Worm (Caenorhabditis elegans): ENCODE results near the gene ife-1.
A peak's percentile ranks its signal among the peaks of the same experiment; 100 is the strongest.

Gene ife-1

DNA sequence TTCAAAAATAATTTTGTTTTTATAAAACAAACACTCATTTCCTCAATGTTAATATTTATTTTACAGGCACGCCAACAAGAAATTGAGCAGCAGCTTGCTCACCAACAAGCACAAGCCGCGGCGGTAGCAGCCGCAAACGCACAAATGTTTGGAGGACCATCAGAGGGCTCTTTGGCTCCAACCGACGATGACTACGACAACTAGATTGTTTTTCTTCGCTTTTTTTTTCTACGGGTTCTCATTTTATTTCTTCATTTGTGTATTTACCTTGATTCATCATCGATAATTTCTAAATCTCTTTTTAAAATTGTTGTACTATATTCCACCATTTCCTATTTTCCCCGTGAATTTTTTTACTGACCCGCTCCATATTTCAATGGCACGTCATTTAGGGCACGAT lies at the start of gene ife-1:
Gene ife-1 (plus strand): TSS at position 301 of the 400 bp plus-strand sequence.
- TF ChIP-seq dao-5 (tag; optimal IDR thresholded peaks at IDR 0.05), result no peak
- no peak for TF ChIP-seq him-1 (tag; optimal IDR thresholded peaks at IDR 0.05)
- TF ChIP-seq W03F9.2 (tag; optimal IDR thresholded peaks at IDR 0.05), result no peak

DNA sequence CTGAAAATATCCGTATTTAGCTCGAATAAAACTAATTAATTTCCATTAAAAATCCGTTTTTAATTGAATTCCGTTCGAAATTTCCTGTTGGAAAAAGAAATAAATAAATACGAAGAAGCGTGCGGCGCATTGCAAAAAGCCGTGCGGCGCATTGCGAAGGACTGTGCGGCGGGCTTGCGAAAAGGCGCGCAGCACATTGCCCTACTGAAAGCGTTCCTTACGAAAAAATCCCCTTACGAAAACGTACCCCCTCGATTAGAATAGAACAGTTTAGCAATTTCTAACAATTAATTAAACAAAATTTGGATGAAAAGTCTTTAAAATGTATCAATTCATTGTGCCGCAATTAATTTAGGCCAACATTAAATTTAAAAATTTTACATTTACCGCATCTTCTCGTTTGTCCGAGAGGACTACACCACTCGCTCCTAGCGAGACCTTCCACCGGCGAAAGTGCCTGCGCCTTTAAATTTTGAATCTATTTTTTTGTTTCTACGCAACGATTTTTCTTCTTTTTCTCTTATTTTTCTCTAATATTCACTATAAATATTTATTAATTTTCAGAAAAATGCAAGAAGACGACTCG lies 46.8 kb upstream of the ife-1 start, which contains the start of gene npp-18:
Gene npp-18 (plus strand): TSS at position 565 of the 586 bp plus-strand sequence.
- TF ChIP-seq W03F9.2 (tag; optimal IDR thresholded peaks at IDR 0.05), result peak; percentile 43

DNA sequence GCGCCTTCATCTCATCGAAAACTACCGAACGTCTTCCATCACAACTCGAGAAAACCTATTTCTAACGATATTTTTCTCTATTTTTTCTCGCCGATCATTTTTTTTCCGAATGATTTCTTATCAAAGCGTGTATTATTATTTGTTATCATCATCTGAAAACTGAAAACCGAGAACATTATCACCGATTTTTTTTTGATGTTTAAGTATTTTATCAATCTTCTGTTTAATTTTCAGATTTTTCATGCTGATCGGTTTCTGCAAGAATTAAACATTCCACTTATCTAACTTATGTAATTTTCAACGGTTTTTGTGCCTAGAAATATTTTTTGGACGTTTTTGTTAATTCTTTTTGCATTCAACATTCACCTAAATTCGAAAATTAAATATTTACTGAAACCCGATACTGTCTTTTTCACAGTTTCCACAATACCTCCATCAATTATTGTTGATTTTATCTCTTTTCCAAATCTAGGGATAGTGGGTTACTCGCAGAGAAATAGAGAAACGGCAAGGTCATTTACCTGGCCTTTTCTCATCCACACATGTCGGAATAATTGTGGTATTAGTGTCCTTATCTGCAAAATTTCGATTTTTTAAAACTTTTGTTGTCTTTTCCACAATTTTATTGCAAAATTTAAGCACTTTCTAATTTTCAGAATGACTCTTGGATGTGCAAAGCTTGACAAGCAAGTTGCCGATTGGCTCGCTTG lies 44.3 kb upstream of the ife-1 start, which contains the start of gene pgm-2:
Gene pgm-2 (plus strand): TSS at position 657 of the 710 bp plus-strand sequence.
- TF ChIP-seq W03F9.2 (tag; optimal IDR thresholded peaks at IDR 0.05), result no peak
- no peak for TF ChIP-seq him-1 (tag; optimal IDR thresholded peaks at IDR 0.05)
- no peak for TF ChIP-seq dao-5 (tag; optimal IDR thresholded peaks at IDR 0.05)

DNA sequence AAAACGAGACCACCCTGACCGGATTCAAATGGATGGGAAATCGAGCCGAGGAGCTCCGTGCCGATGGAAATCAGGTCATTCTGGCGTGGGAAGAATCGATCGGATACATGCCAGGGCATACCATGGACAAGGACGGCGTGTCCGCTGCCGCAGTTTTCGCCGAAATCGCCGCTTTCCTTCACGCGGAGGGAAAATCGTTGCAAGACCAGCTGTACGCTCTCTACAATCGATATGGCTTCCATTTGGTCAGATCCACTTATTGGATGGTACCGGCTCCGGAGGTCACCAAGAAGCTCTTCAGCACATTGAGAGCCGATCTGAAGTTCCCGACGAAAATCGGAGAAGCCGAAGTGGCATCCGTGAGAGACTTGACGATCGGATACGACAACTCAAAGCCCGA lies 41.2 kb upstream of the ife-1 start:
- TF ChIP-seq him-1 (tag; optimal IDR thresholded peaks at IDR 0.05) (no peak), dao-5 (tag; optimal IDR thresholded peaks at IDR 0.05) (no peak), W03F9.2 (tag; optimal IDR thresholded peaks at IDR 0.05) (no peak)

DNA sequence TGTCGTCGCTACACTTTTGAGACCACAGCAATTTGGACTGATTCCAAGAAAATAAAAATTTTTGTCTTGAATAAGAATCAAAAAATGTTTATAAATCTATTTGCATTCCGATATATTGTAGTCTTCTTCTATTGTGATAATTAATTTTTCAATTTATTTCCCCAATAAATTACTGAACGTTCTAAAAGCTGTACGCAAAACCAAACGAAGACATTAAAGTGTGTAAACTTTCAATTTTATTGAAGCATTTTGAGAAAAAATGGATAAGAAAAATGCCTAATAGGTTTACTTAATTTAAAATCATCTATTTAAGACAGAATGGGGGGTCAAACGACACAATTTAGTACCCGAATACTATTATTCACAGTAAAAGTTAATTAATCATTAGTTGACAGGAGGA lies 40.6 kb upstream of the ife-1 start:
- TF ChIP-seq W03F9.2 (tag; optimal IDR thresholded peaks at IDR 0.05), result no peak
- TF ChIP-seq him-1 (tag; optimal IDR thresholded peaks at IDR 0.05), result no peak
- no peak for TF ChIP-seq dao-5 (tag; optimal IDR thresholded peaks at IDR 0.05)

DNA sequence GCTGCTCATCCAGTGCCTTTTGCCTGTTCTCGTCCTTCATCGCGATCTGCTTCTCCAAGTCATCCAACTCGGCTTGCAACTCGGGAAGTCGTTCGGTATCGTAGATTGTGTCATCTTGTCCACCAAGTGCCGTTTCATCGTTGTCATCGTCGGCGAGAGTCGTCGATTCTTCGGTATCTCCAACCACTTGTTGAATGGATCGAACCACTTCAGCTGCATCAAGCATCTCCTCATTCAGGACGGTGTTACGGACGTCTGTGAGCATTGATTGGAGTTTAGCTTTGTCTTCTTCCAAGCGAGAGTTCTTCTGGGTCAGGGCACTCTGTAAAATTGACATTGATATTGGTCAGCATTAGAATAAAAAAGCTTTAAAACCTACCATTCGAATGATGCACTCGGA lies 37.7 kb upstream of the ife-1 start:
- no peak for TF ChIP-seq dao-5 (tag; optimal IDR thresholded peaks at IDR 0.05)
- TF ChIP-seq W03F9.2 (tag; optimal IDR thresholded peaks at IDR 0.05), result no peak
- no peak for TF ChIP-seq him-1 (tag; optimal IDR thresholded peaks at IDR 0.05)

DNA sequence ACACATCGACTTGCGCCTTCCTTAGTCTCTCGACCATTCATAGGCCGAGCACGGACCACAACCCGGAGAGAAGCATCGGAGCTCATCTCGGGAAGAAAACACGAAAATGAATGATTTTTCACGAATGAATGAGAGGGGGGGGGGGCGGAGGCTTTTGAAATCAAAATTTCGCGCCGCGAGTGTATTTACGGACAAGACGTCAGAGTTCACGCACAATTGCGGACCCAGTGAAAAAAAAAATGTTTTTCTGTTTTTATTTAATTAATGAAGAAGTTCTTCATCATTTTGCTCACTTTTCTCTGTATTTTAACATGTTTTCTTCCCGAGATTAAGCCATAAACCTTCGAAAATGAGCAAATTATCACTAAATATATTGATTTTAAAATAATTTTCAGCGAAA lies 36.1 kb upstream of the ife-1 start, which contains the start of the genes klp-19 and slc-36.1:
Gene klp-19 (minus strand): TSS at position 153 of the 400 bp plus-strand sequence.
Gene slc-36.1 (plus strand): TSS at position 396 of the 400 bp plus-strand sequence.
- no peak for TF ChIP-seq dao-5 (tag; optimal IDR thresholded peaks at IDR 0.05)
- TF ChIP-seq W03F9.2 (tag; optimal IDR thresholded peaks at IDR 0.05), result peak; percentile 52
- TF ChIP-seq him-1 (tag; optimal IDR thresholded peaks at IDR 0.05), result no peak

DNA sequence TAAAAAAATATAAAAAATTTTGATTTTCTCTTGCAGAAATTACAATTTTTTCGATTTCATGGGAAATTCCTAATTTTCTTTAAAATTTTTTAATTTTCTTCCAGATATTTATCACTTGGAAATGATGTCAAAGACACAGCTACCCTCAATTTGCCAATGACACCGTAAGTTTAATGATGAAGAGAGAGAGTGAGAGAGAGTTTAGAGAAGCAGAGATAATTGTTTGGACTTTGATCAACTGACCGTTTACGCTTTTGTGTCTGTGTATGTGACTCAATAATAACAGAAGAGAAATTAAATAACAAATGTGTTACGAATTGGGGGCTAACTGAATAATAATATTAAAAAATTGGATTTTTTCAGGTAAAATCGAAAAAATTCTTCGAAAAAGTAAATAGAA lies 32.7 kb upstream of the ife-1 start:
- TF ChIP-seq W03F9.2 (tag; optimal IDR thresholded peaks at IDR 0.05) (no peak), him-1 (tag; optimal IDR thresholded peaks at IDR 0.05) (no peak), dao-5 (tag; optimal IDR thresholded peaks at IDR 0.05) (no peak)

DNA sequence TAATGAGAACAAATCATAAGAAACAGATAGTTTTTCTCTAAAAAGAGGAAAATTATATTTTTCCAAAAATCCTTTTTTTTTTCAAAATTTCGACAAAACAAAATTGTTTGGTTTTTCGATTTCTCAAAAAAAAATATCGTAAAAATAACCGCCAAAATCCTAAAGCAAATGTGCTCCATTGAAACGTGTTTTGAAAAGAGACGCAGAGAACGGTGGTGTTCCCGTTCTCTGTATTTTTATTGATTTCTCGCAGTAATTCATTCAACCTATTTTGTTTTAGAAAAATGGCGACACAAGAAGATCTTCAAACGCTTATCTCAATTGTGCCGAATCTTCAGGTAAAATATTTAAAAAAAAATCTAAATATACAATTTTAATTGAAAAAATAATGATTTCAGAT lies 29.4 kb upstream of the ife-1 start, which contains the start of gene Y43F4B.10:
Gene Y43F4B.10 (plus strand): TSS at position 281 of the 400 bp plus-strand sequence.
- no peak for TF ChIP-seq W03F9.2 (tag; optimal IDR thresholded peaks at IDR 0.05)
- no peak for TF ChIP-seq dao-5 (tag; optimal IDR thresholded peaks at IDR 0.05)
- TF ChIP-seq him-1 (tag; optimal IDR thresholded peaks at IDR 0.05), result no peak

DNA sequence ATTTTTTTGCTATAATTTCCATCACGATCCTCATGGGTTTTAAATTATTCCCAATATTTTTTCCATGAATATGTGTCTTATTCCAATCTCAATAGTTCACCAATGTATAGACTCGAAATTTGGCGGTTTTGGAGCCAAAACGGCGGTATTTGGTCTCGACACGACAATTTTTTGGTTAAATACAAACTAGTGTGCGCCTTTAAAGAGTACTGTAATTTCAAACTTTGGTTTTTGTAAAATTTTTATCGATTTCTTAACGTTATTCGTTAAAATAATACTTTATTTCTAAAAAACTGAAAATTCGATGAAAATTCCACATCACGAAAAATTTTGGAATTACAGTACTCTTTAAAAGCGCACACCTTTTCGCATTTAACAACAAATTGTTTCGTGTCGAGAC lies 28.6 kb upstream of the ife-1 start:
- no peak for TF ChIP-seq W03F9.2 (tag; optimal IDR thresholded peaks at IDR 0.05)
- no peak for TF ChIP-seq him-1 (tag; optimal IDR thresholded peaks at IDR 0.05)
- TF ChIP-seq dao-5 (tag; optimal IDR thresholded peaks at IDR 0.05), result no peak

DNA sequence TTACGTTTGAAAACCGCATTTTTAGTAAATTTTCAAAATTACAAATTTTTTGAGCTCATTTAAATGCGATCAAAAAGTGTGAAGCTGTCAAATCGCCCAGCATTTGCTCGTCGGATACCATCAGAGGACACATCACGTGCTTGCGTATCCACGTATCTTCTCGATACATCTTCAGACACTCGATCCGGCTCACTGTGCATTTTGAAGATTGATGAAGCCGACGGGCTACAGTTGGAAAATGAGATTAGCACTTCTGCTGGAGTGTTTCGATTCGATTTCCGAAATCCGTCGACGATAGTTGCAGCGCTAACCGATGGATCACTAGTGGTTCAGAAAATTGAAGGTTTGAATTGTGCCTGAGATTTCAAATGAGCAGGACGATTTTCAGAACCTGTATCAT lies 28.1 kb upstream of the ife-1 start, which contains the start of gene dph-7:
Gene dph-7 (plus strand): TSS at position 53 of the 400 bp plus-strand sequence.
- no peak for TF ChIP-seq dao-5 (tag; optimal IDR thresholded peaks at IDR 0.05)
- no peak for TF ChIP-seq him-1 (tag; optimal IDR thresholded peaks at IDR 0.05)
- no peak for TF ChIP-seq W03F9.2 (tag; optimal IDR thresholded peaks at IDR 0.05)

DNA sequence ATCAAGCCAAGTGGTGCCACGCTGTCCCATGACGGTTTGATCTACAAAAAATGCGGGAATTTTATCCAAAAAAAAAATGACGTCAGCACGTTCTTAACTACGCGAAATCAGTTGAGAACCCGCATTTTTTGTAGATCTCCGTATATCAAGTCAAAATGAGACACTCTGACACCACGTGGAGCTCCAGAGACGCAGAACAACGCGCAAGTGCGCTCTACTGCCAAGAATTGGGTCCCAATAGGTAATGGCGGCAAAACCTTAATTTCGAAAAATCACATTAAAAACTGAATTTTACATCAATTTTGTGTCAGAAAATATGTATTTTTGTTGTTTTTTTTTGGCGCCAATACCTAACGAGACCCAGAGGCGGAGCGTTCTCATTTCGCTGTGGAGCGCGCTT lies 26.3 kb upstream of the ife-1 start:
- TF ChIP-seq dao-5 (tag; optimal IDR thresholded peaks at IDR 0.05) (no peak), him-1 (tag; optimal IDR thresholded peaks at IDR 0.05) (no peak), W03F9.2 (tag; optimal IDR thresholded peaks at IDR 0.05) (no peak)

DNA sequence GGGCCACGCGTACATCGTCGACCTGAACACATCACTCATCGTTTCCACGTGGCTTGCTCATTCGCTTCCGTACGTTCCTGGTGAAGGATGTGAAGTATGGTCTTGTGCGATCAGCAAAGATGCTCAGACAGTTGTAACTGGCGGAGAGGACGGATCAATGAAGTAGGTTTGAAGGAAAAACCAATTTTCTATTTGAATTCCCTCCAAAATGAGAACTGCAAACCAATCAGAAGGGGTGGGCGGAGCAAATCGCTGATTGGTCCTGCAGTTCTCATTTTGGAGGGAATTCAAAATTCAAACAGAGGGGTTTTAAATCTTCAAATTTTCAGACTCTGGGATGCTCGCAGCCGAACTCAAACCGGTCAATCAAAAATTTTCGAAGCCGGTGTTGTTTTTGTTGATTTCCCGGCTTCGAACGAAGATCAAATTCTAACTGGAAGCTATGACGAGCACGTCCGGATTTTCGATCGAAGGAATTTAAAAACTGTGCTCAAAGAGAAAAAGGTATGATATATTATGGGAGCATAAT lies 25.8 kb upstream of the ife-1 start:
- TF ChIP-seq dao-5 (tag; optimal IDR thresholded peaks at IDR 0.05) (no peak), W03F9.2 (tag; optimal IDR thresholded peaks at IDR 0.05) (no peak), him-1 (tag; optimal IDR thresholded peaks at IDR 0.05) (no peak)

DNA sequence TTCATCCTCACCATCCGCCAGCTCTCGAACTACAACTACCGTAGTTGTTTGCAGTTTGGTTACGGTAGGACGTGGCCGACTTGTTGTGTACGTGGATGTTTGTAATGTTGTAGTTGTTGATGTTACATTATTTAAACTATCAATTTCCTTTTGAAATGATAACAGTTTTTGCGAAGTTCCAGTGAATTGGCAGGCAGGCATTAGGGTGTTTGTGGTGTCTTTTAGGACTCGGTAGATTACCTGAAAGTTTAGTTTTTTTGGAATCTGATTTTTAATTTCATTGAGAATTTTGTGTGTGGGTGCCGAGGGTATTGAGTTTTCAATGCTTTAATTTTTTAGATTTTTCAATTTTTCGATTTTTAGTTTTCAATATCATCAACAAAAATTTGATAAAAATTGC lies 20.6 kb upstream of the ife-1 start, which contains the start of gene F53A2.11:
Gene F53A2.11 (minus strand): TSS at position 101 of the 400 bp plus-strand sequence.
- TF ChIP-seq W03F9.2 (tag; optimal IDR thresholded peaks at IDR 0.05), result no peak
- no peak for TF ChIP-seq him-1 (tag; optimal IDR thresholded peaks at IDR 0.05)
- TF ChIP-seq dao-5 (tag; optimal IDR thresholded peaks at IDR 0.05), result no peak

All from whole organism, L4/young adult.